Fruit fly (Drosophila melanogaster): ENCODE measurements around the gene CG31459.
A peak's percentile ranks its signal among the peaks of the same experiment; 100 is the strongest.

The CG31459 gene

dm6 chr3R:19812472-19812871 is 28.2 kb upstream of the CG31459 start:
- no peak for TF ChIP-seq Ets98B (GFP tag; IDR thresholded peaks at IDR 0.05)
- TF ChIP-seq CG32121 (GFP tag; IDR thresholded peaks at IDR 0.05) = no peak
- no peak for TF ChIP-seq gl (tag; optimal IDR thresholded peaks at IDR 0.05)
- TF ChIP-seq Pif1A (GFP tag; optimal IDR thresholded peaks at IDR 0.05) = peak; percentile 12
- TF ChIP-seq CG34367 (tag; optimal IDR thresholded peaks at IDR 0.05) = peak; percentile 3
- peak; percentile 51 for TF ChIP-seq CG8159 (tag; optimal IDR thresholded peaks at IDR 0.05)
- peak; percentile 27 for TF ChIP-seq CG9948 (tag; optimal IDR thresholded peaks at IDR 0.05)
- peak; percentile 42 for TF ChIP-seq CG15710 (tag; optimal IDR thresholded peaks at IDR 0.05)
- peak; percentile 28 for TF ChIP-seq CG14655 (GFP tag; optimal IDR thresholded peaks at IDR 0.05)
- TF ChIP-seq CG17806 (tag; optimal IDR thresholded peaks at IDR 0.05) = peak; percentile 35

dm6 chr3R:19813217-19813616 is 27.4 kb upstream of the CG31459 start:
- TF ChIP-seq Snoo (tag; optimal IDR thresholded peaks at IDR 0.05) (no peak), EcR (GFP tag; optimal IDR thresholded peaks at IDR 0.05) (peak; percentile 53)

dm6 chr3R:19816758-19817157 is 23.9 kb upstream of the CG31459 start:
- TF ChIP-seq CG10348 (GFP tag; IDR thresholded peaks at IDR 0.05) (no peak), CG15710 (tag; optimal IDR thresholded peaks at IDR 0.05) (no peak), rn (GFP tag; IDR thresholded peaks at IDR 0.05) (no peak), CG8159 (tag; optimal IDR thresholded peaks at IDR 0.05) (no peak), CG4496 (GFP tag; IDR thresholded peaks at IDR 0.05) (no peak), Snoo (tag; optimal IDR thresholded peaks at IDR 0.05) (no peak), gl (tag; optimal IDR thresholded peaks at IDR 0.05) (no peak), CG17806 (tag; optimal IDR thresholded peaks at IDR 0.05) (no peak), CG14655 (GFP tag; optimal IDR thresholded peaks at IDR 0.05) (no peak), CG13204 (GFP tag; optimal IDR thresholded peaks at IDR 0.05) (no peak), D1 (tag; optimal IDR thresholded peaks at IDR 0.05) (no peak), EcR (GFP tag; optimal IDR thresholded peaks at IDR 0.05) (no peak), Pif1A (GFP tag; optimal IDR thresholded peaks at IDR 0.05) (no peak), Pif1B (GFP tag; optimal IDR thresholded peaks at IDR 0.05) (no peak), CG8301 (tag; optimal IDR thresholded peaks at IDR 0.05) (no peak), Ets98B (GFP tag; IDR thresholded peaks at IDR 0.05) (no peak), CG12605 (GFP tag; IDR thresholded peaks at IDR 0.05) (no peak), fd96Ca (GFP tag; IDR thresholded peaks at IDR 0.05) (no peak)

dm6 chr3R:19820994-19821393 is 19.7 kb upstream of the CG31459 start:
- TF ChIP-seq CG8159 (tag; optimal IDR thresholded peaks at IDR 0.05) = no peak
- no peak for TF ChIP-seq Pif1A (GFP tag; optimal IDR thresholded peaks at IDR 0.05)
- no peak for TF ChIP-seq Pif1B (GFP tag; optimal IDR thresholded peaks at IDR 0.05)
- 0 out of 3 replicates have a peak, but pooled peaks have one; percentile 16 for TF ChIP-seq CG4496 (GFP tag; IDR thresholded peaks at IDR 0.05)
- TF ChIP-seq CG17806 (tag; optimal IDR thresholded peaks at IDR 0.05) = no peak
- TF ChIP-seq CG15710 (tag; optimal IDR thresholded peaks at IDR 0.05) = no peak
- no peak for TF ChIP-seq CG9948 (tag; optimal IDR thresholded peaks at IDR 0.05)
- peak; percentile 42 for TF ChIP-seq CG8301 (tag; optimal IDR thresholded peaks at IDR 0.05)
- TF ChIP-seq gl (tag; optimal IDR thresholded peaks at IDR 0.05) = no peak
- peak; percentile 8; the same call in 1 of the 2 replicates for TF ChIP-seq Ets98B (GFP tag; IDR thresholded peaks at IDR 0.05)
- TF ChIP-seq CG34367 (tag; optimal IDR thresholded peaks at IDR 0.05) = no peak
- no peak for TF ChIP-seq Snoo (tag; optimal IDR thresholded peaks at IDR 0.05)
- TF ChIP-seq CG12605 (GFP tag; IDR thresholded peaks at IDR 0.05) = no peak
- TF ChIP-seq EcR (GFP tag; optimal IDR thresholded peaks at IDR 0.05) = no peak
- no peak for TF ChIP-seq CG13204 (GFP tag; optimal IDR thresholded peaks at IDR 0.05)
- no peak for TF ChIP-seq CG10348 (GFP tag; IDR thresholded peaks at IDR 0.05)
- no peak for TF ChIP-seq rn (GFP tag; IDR thresholded peaks at IDR 0.05)
- no peak for TF ChIP-seq D1 (tag; optimal IDR thresholded peaks at IDR 0.05)
- peak; percentile 39; the same call in 1 of the 3 replicates for TF ChIP-seq fd96Ca (GFP tag; IDR thresholded peaks at IDR 0.05)
- TF ChIP-seq CG32121 (GFP tag; IDR thresholded peaks at IDR 0.05) = no peak
- peak; percentile 57 for TF ChIP-seq CG14655 (GFP tag; optimal IDR thresholded peaks at IDR 0.05)

dm6 chr3R:19822138-19822537 is 18.5 kb upstream of the CG31459 start:
- TF ChIP-seq Pif1A (GFP tag; optimal IDR thresholded peaks at IDR 0.05) = no peak
- no peak for TF ChIP-seq CG32121 (GFP tag; IDR thresholded peaks at IDR 0.05)
- TF ChIP-seq fd96Ca (GFP tag; IDR thresholded peaks at IDR 0.05) = no peak
- TF ChIP-seq Pif1B (GFP tag; optimal IDR thresholded peaks at IDR 0.05) = no peak
- no peak for TF ChIP-seq EcR (GFP tag; optimal IDR thresholded peaks at IDR 0.05)
- TF ChIP-seq CG13204 (GFP tag; optimal IDR thresholded peaks at IDR 0.05) = no peak

dm6 chr3R:19824480-19824879 is 16.2 kb upstream of the CG31459 start:
- TF ChIP-seq CG17806 (tag; optimal IDR thresholded peaks at IDR 0.05) (no peak), EcR (GFP tag; optimal IDR thresholded peaks at IDR 0.05) (no peak), CG14655 (GFP tag; optimal IDR thresholded peaks at IDR 0.05) (no peak)

dm6 chr3R:19826355-19826754 is 14.3 kb upstream of the CG31459 start:
- TF ChIP-seq gl (tag; optimal IDR thresholded peaks at IDR 0.05) (no peak), CG12605 (GFP tag; IDR thresholded peaks at IDR 0.05) (no peak), CG34367 (tag; optimal IDR thresholded peaks at IDR 0.05) (no peak), EcR (GFP tag; optimal IDR thresholded peaks at IDR 0.05) (no peak), Ets98B (GFP tag; IDR thresholded peaks at IDR 0.05) (no peak), CG10348 (GFP tag; IDR thresholded peaks at IDR 0.05) (no peak), rn (GFP tag; IDR thresholded peaks at IDR 0.05) (no peak), CG32121 (GFP tag; IDR thresholded peaks at IDR 0.05) (no peak), CG8159 (tag; optimal IDR thresholded peaks at IDR 0.05) (no peak), D1 (tag; optimal IDR thresholded peaks at IDR 0.05) (no peak), Pif1A (GFP tag; optimal IDR thresholded peaks at IDR 0.05) (no peak), CG4496 (GFP tag; IDR thresholded peaks at IDR 0.05) (no peak), CG8301 (tag; optimal IDR thresholded peaks at IDR 0.05) (no peak), CG9948 (tag; optimal IDR thresholded peaks at IDR 0.05) (no peak), CG17806 (tag; optimal IDR thresholded peaks at IDR 0.05) (no peak), CG15710 (tag; optimal IDR thresholded peaks at IDR 0.05) (no peak), CG13204 (GFP tag; optimal IDR thresholded peaks at IDR 0.05) (no peak), fd96Ca (GFP tag; IDR thresholded peaks at IDR 0.05) (no peak)
